Worm (Caenorhabditis elegans): ENCODE measurements around the gene fbxa-64.

Gene fbxa-64

ce11 chrV:3227373-3227772 is 50.6 kb downstream of the fbxa-64 start, which contains the start of gene K08D9.2:
TSS of gene K08D9.2 (plus strand) at chrV:3227673.
- TF ChIP-seq mef-2 (tag; optimal IDR thresholded peaks at IDR 0.05) (no peak), elt-2 (tag; optimal IDR thresholded peaks at IDR 0.05) (no peak), swsn-7 (tag; optimal IDR thresholded peaks at IDR 0.05) (no peak), nhr-76 (tag; optimal IDR thresholded peaks at IDR 0.05) (no peak), hpl-2 (GFP tag; optimal IDR thresholded peaks at IDR 0.05) (no peak), irx-1 (tag; optimal IDR thresholded peaks at IDR 0.05) (no peak), nhr-85 (tag) (no peak), unc-130 (tag; optimal IDR thresholded peaks at IDR 0.05) (no peak), mdl-1 (tag; optimal IDR thresholded peaks at IDR 0.05) (no peak), lin-39 (tag; optimal IDR thresholded peaks at IDR 0.05) (no peak), ceh-8 (GFP tag; optimal IDR thresholded peaks at IDR 0.05) (no peak), ets-5 (GFP tag; IDR thresholded peaks at IDR 0.05) (no peak), elt-3 (tag; optimal IDR thresholded peaks at IDR 0.05) (no peak), F16B12.6 (tag; optimal IDR thresholded peaks at IDR 0.05) (no peak), lsy-2 (tag; optimal IDR thresholded peaks at IDR 0.05) (no peak), blmp-1 (tag; optimal IDR thresholded peaks at IDR 0.05) (no peak)

Data from whole organism, L1 larva.